Worm (Caenorhabditis elegans) whole organism, L3 larva: ENCODE results near the gene srh-170.

Experiments used
- R02D3.7 ChIP-seq: fragments of 150-350 bp; optimal IDR thresholded peaks from 2 replicates; lab custom pipeline; 2014; ENCODE audit warnings: missing biosample characterization, missing genetic modification characterization
- ZK546.5 ChIP-seq: sonication (generic microtip); optimal IDR thresholded peaks from 2 replicates; lab custom pipeline; 2017; ENCODE audit warnings: missing biosample characterization, missing genetic modification characterization
- ama-1 ChIP-seq: fragments of 150-350 bp; optimal IDR thresholded peaks from 2 replicates; lab custom pipeline; 2018
- ceh-82 ChIP-seq: fragments of 150-350 bp; optimal IDR thresholded peaks from 2 replicates; lab custom pipeline; 2014; ENCODE audit warnings: missing biosample characterization, missing genetic modification characterization
- ceh-9 ChIP-seq: sonication (generic microtip); optimal IDR thresholded peaks from 2 replicates; lab custom pipeline; 2018; ENCODE audit warnings: missing biosample characterization, missing genetic modification characterization
- egl-27 ChIP-seq: sonication (generic microtip); optimal IDR thresholded peaks from 4 replicates; lab custom pipeline; 2017; ENCODE audit warnings: missing biosample characterization, missing genetic modification reagents, missing genetic modification characterization
- egl-5 ChIP-seq: fragments of 150-350 bp; optimal IDR thresholded peaks from 2 replicates; lab custom pipeline; 2017; ENCODE audit warnings: missing biosample characterization, missing genetic modification reagents, missing genetic modification characterization, inconsistent platforms
- elt-2 ChIP-seq: sonication (generic microtip); optimal IDR thresholded peaks from 2 replicates; lab custom pipeline; 2016; ENCODE audit warnings: missing genetic modification reagents, mild to moderate bottlenecking, missing genetic modification characterization, missing compliant biosample characterization
- elt-3 ChIP-seq, 3 experiments: fragments of 150-350 bp in 1 of 3; sonication (generic microtip) in 2 of 3; optimal IDR thresholded peaks; 2 replicates in 2 of 3; 4 replicates in 1 of 3; lab custom pipeline; 2014 to 2017; ENCODE audit warnings: missing biosample characterization in 3 of 3, missing genetic modification characterization in 3 of 3
- fkh-10 ChIP-seq: sonication (generic microtip); optimal IDR thresholded peaks from 2 replicates; lab custom pipeline; 2017; ENCODE audit warnings: missing biosample characterization, missing genetic modification reagents, missing genetic modification characterization
- hmg-11 ChIP-seq: sonication (generic microtip); optimal IDR thresholded peaks from 2 replicates; lab custom pipeline; 2016; ENCODE audit warnings: missing genetic modification characterization, missing compliant biosample characterization
- jun-1 ChIP-seq: fragments of 150-350 bp; optimal IDR thresholded peaks from 2 replicates; lab custom pipeline; 2014; ENCODE audit warnings: missing biosample characterization, missing genetic modification reagents, missing genetic modification characterization
- lin-39 ChIP-seq: fragments of 150-350 bp; optimal IDR thresholded peaks from 2 replicates; lab custom pipeline; 2018; ENCODE audit warnings: missing biosample characterization, missing genetic modification reagents, missing genetic modification characterization
- lsy-12 ChIP-seq: sonication (generic microtip); optimal IDR thresholded peaks from 2 replicates; lab custom pipeline; 2016; ENCODE audit warnings: mild to moderate bottlenecking, missing genetic modification characterization, missing compliant biosample characterization
- mdl-1 ChIP-seq: fragments of 150-350 bp; optimal IDR thresholded peaks from 2 replicates; lab custom pipeline; 2014; ENCODE audit warnings: missing biosample characterization, missing genetic modification characterization
- mml-1 ChIP-seq: fragments of 150-350 bp; sonication (generic microtip); optimal IDR thresholded peaks from 3 replicates; lab custom pipeline; 2014; ENCODE audit warnings: missing biosample characterization, missing genetic modification characterization
- nhr-11 ChIP-seq: fragments of 150-350 bp; optimal IDR thresholded peaks from 2 replicates; lab custom pipeline; 2014; ENCODE audit warnings: missing biosample characterization, missing genetic modification characterization
- nhr-23 ChIP-seq: fragments of 150-350 bp; optimal IDR thresholded peaks from 2 replicates; lab custom pipeline; 2014; ENCODE audit warnings: missing biosample characterization, missing genetic modification reagents, missing genetic modification characterization
- nhr-237 ChIP-seq: fragments of 150-350 bp; optimal IDR thresholded peaks from 2 replicates; lab custom pipeline; 2014; ENCODE audit warnings: missing biosample characterization, missing genetic modification characterization
- nhr-25 ChIP-seq: sonication (generic microtip); optimal IDR thresholded peaks from 2 replicates; lab custom pipeline; 2017; ENCODE audit warnings: missing biosample characterization, missing genetic modification characterization
- nhr-28 ChIP-seq: fragments of 150-350 bp; optimal IDR thresholded peaks from 2 replicates; lab custom pipeline; 2014; ENCODE audit warnings: missing biosample characterization, missing genetic modification characterization
- nhr-67 ChIP-seq: fragments of 150-350 bp; optimal IDR thresholded peaks from 2 replicates; lab custom pipeline; 2014; ENCODE audit warnings: missing biosample characterization, missing genetic modification characterization
- nhr-76 ChIP-seq: fragments of 150-350 bp; sonication (generic microtip); optimal IDR thresholded peaks from 5 replicates; lab custom pipeline; 2014; ENCODE audit warnings: missing biosample characterization, missing genetic modification characterization
- nhr-77 ChIP-seq: fragments of 150-350 bp; optimal IDR thresholded peaks from 2 replicates; lab custom pipeline; 2014; ENCODE audit warnings: missing biosample characterization, missing genetic modification characterization
- pha-4 ChIP-seq: fragments of 150-350 bp; optimal IDR thresholded peaks from 2 replicates; lab custom pipeline; 2014; ENCODE audit warnings: missing biosample characterization, missing genetic modification reagents, missing genetic modification characterization
- pqm-1 ChIP-seq: fragments of 150-350 bp; optimal IDR thresholded peaks from 2 replicates; lab custom pipeline; 2017; ENCODE audit warnings: missing biosample characterization, missing genetic modification characterization, inconsistent platforms
- sea-2 ChIP-seq: fragments of 150-350 bp; sonication (generic microtip); optimal IDR thresholded peaks from 4 replicates; lab custom pipeline; 2014; ENCODE audit warnings: missing biosample characterization, missing genetic modification reagents, missing genetic modification characterization
- snpc-4 ChIP-seq: fragments of 150-350 bp; optimal IDR thresholded peaks from 2 replicates; lab custom pipeline; 2014; ENCODE audit warnings: missing biosample characterization, missing genetic modification characterization
- tbx-2 ChIP-seq: sonication (generic microtip); optimal IDR thresholded peaks from 2 replicates; lab custom pipeline; 2016; ENCODE audit warnings: mild to moderate bottlenecking, missing genetic modification characterization, missing compliant biosample characterization
- unc-39 ChIP-seq: sonication (generic microtip); optimal IDR thresholded peaks from 4 replicates; lab custom pipeline; 2017; ENCODE audit warnings: missing biosample characterization, missing genetic modification characterization
- unc-62 ChIP-seq: fragments of 150-350 bp; sonication (generic microtip); optimal IDR thresholded peaks from 4 replicates; lab custom pipeline; 2014; ENCODE audit warnings: missing biosample characterization, missing genetic modification reagents, missing genetic modification characterization
- zag-1 ChIP-seq: fragments of 150-350 bp; optimal IDR thresholded peaks from 2 replicates; lab custom pipeline; 2014; ENCODE audit warnings: missing biosample characterization, missing genetic modification characterization
- ztf-11 ChIP-seq: fragments of 150-350 bp; optimal IDR thresholded peaks from 2 replicates; lab custom pipeline; 2014; ENCODE audit warnings: missing biosample characterization, missing genetic modification characterization
- ztf-4 ChIP-seq: fragments of 150-350 bp; optimal IDR thresholded peaks from 2 replicates; lab custom pipeline; 2014; ENCODE audit warnings: missing biosample characterization, missing genetic modification characterization

The srh-170 gene

DNA sequence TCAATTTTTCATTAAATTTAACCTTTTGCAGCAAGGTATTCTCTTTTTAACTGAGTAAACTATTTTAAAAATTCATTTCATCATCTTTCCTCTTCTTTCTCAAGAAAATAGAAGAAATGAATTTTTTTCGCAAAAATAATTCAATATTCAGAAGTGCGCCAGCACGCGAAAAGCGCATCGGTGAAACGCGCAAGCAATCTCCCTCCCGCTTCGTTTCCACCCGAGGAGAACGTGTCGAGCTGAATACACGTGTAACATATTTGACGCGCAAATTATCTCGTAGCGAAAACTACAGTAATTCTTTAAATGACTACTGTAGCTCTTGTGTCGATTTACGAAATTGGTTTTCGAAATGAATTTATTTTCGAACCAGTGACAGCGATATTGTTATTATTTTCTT, 3.4 kb upstream of the srh-170 start:
- TF ChIP-seq ama-1 (lab: Kevin White, UChicago), result no peak
- no peak for TF ChIP-seq lsy-12 (tag; lab: Kevin White, UChicago)
- TF ChIP-seq nhr-76, result no peak

DNA sequence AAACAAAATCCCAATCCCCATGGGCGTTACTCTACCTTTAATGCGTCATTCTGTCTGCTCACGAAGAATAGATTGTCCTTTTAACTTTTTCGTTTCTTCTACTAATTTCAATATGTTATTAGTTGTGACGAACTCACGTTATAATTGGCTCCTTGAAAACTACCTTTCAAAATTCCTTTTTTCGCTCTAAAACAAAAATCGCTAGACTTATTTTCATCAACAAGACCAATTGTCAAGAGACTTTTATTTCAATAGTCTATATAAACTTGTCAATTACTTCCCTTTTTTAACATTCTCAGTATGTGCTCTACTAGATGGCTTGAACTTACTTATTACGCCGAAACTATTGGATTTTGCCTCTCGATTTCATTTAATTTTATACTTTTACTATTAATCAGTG, 3.9 kb downstream of the srh-170 start, which contains the start of gene str-102:
Gene str-102 (plus strand): TSS at position 301 of the 400 bp plus-strand sequence.
- TF ChIP-seq snpc-4 (tag; lab: Kevin White, UChicago), result no peak
- TF ChIP-seq hmg-11 (tag; lab: Kevin White, UChicago), result no peak
- TF ChIP-seq ceh-9 (tag; lab: Kevin White, UChicago), result no peak

DNA sequence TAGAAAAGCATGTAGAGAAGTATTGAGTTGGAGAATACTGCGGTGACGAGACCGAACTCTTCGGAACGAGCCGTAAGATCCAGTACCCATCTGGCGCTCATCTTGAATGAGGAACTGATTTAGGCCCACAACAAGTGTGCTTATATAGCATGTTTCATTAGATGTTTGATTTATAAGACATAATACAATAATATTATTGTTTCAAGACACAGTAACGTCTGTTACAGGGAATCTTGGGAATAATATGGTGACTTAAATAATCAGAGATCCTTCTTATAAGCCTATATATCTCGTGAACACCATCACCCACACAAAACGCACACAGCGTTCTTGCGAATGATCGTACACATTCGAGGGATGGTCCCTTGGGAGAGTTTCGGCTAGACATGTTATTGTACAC, 4.9 kb downstream of the srh-170 start, which contains the start of gene str-88:
Gene str-88 (minus strand): TSS at position 101 of the 400 bp plus-strand sequence.
- no peak for TF ChIP-seq hmg-11 (tag; lab: Kevin White, UChicago)
- TF ChIP-seq ztf-11 (tag; lab: Kevin White, UChicago), result no peak
- no peak for TF ChIP-seq elt-2 (tag; lab: Kevin White, UChicago)
- no peak for TF ChIP-seq unc-62 (GFP tag; lab: Kevin White, UChicago)
- TF ChIP-seq mml-1 (tag; lab: Kevin White, UChicago), result no peak
- TF ChIP-seq jun-1 (tag; lab: Kevin White, UChicago), result no peak
- TF ChIP-seq nhr-11 (tag; lab: Kevin White, UChicago), result no peak
- no peak for TF ChIP-seq zag-1 (tag; lab: Kevin White, UChicago)
- TF ChIP-seq lin-39 (tag; lab: Kevin White, UChicago), result no peak
- TF ChIP-seq pha-4 (tag; lab: Kevin White, UChicago), result no peak
- no peak for TF ChIP-seq nhr-237 (tag; lab: Kevin White, UChicago)
- no peak for TF ChIP-seq sea-2 (GFP tag; lab: Kevin White, UChicago)

DNA sequence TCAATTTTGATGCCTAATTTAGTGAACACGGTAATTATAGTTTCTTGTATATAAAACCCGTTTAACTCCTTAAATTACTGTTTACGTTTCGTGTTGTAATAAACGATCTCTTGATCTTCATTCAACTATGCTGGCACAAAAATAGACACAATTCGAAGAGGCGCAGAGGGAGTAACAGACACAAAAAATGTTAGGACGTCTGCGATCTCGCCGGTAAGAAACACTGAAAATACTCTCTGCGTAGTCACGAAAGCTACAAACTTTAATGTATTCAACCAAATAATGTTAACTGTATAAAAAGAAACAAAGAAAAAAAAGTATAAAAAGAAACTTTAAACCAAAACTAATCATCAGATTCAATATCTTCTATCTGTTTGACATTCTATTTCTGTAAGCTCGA, 7.8 kb downstream of the srh-170 start, which contains the start of gene dhs-23:
Gene dhs-23 (plus strand): TSS at position 363 of the 400 bp plus-strand sequence.
- TF ChIP-seq ztf-4 (tag; lab: Kevin White, UChicago) (no peak), mml-1 (tag; lab: Kevin White, UChicago) (no peak), tbx-2 (tag; lab: Kevin White, UChicago) (no peak), hmg-11 (tag; lab: Kevin White, UChicago) (no peak), elt-2 (tag; lab: Kevin White, UChicago) (no peak), fkh-10 (GFP tag; lab: Kevin White, UChicago) (no peak), ztf-11 (tag; lab: Kevin White, UChicago) (no peak), nhr-23 (tag; lab: Kevin White, UChicago) (no peak), nhr-67 (tag; lab: Kevin White, UChicago) (no peak), snpc-4 (tag; lab: Kevin White, UChicago) (no peak), egl-27 (tag; lab: Kevin White, UChicago) (no peak), nhr-77 (no peak), jun-1 (tag; lab: Kevin White, UChicago) (no peak), lsy-12 (tag; lab: Kevin White, UChicago) (no peak), pqm-1 (tag; lab: Kevin White, UChicago) (no peak), egl-5 (tag; lab: Kevin White, UChicago) (no peak), nhr-11 (tag; lab: Kevin White, UChicago) (no peak), ceh-9 (tag; lab: Kevin White, UChicago) (no peak), mdl-1 (no peak), unc-39 (tag; lab: Kevin White, UChicago) (no peak)

DNA sequence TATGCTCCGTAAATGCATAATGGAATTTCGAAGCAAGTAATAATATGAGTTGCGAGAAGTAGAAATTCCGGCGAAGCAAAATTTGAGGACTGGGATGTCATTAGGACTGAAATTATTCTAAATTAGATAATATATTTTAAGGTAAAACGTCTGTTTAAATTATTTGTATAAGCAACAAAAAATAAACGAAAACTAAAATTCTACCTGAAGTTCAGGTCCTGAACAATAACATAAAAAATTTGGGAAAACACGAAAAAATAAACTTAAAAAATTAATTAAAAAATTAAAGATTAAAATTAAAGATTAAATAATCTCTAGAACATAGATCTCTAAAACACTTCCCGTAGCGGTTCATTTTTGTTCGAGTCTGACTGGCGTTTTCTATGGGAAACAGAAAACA, 8.9 kb downstream of the srh-170 start, which contains the start of gene srh-251:
Gene srh-251 (minus strand): TSS at position 101 of the 400 bp plus-strand sequence.
- TF ChIP-seq snpc-4 (tag; lab: Kevin White, UChicago), result no peak
- TF ChIP-seq nhr-25 (tag; lab: Kevin White, UChicago), result no peak
- no peak for TF ChIP-seq unc-62 (GFP tag; lab: Kevin White, UChicago)
- no peak for TF ChIP-seq fkh-10 (GFP tag; lab: Kevin White, UChicago)
- no peak for TF ChIP-seq pqm-1 (tag; lab: Kevin White, UChicago)
- TF ChIP-seq elt-3 (tag; optimal IDR thresholded peaks at IDR 0.05; lab: Kevin White, UChicago), result no peak
- no peak for TF ChIP-seq R02D3.7 (tag; lab: Kevin White, UChicago)
- TF ChIP-seq ztf-4 (tag; lab: Kevin White, UChicago), result no peak
- TF ChIP-seq nhr-28 (tag; lab: Kevin White, UChicago), result no peak
- TF ChIP-seq mdl-1, result no peak
- TF ChIP-seq nhr-23 (tag; lab: Kevin White, UChicago), result no peak
- TF ChIP-seq ztf-11 (tag; lab: Kevin White, UChicago), result no peak
- TF ChIP-seq ama-1 (lab: Kevin White, UChicago), result no peak
- no peak for TF ChIP-seq hmg-11 (tag; lab: Kevin White, UChicago)
- no peak for TF ChIP-seq pha-4 (tag; lab: Kevin White, UChicago)
- no peak for TF ChIP-seq ceh-9 (tag; lab: Kevin White, UChicago)
- TF ChIP-seq ZK546.5, result no peak
- TF ChIP-seq nhr-76, result no peak
- no peak for TF ChIP-seq ceh-82 (tag; lab: Kevin White, UChicago)
- TF ChIP-seq egl-27 (tag; lab: Kevin White, UChicago), result no peak
